Worm (Caenorhabditis elegans): ENCODE data around the gene fbn-1.

ce11 chrIII:7622922-7623321 is 2.3 kb upstream of the fbn-1 start:
- TF ChIP-seq pqm-1 (tag; optimal IDR thresholded peaks at IDR 0.05) (no peak), fos-1 (tag; optimal IDR thresholded peaks at IDR 0.05) (no peak), nhr-11 (tag; optimal IDR thresholded peaks at IDR 0.05) (no peak), lin-15B (tag; optimal IDR thresholded peaks at IDR 0.05) (no peak), unc-39 (tag; optimal IDR thresholded peaks at IDR 0.05) (no peak), elt-2 (tag; optimal IDR thresholded peaks at IDR 0.05) (no peak), nhr-12 (tag; optimal IDR thresholded peaks at IDR 0.05) (no peak), elt-1 (tag; optimal IDR thresholded peaks at IDR 0.05) (no peak), unc-62 (GFP tag; optimal IDR thresholded peaks at IDR 0.05) (no peak), fkh-10 (GFP tag; optimal IDR thresholded peaks at IDR 0.05) (no peak)

All from whole organism, L3 larva.